Worm (Caenorhabditis elegans): ENCODE results near the gene adal-1.

Gene adal-1

ce11 chrII:6913309-6913708 is 19.9 kb upstream of the adal-1 start, which contains the start of gene cyn-10 (continued):
- no peak for TF ChIP-seq ztf-26 (tag; optimal IDR thresholded peaks at IDR 0.05)
- no peak for TF ChIP-seq ceh-58 (GFP tag; IDR thresholded peaks at IDR 0.05)
- TF ChIP-seq lsl-1 (GFP tag; optimal IDR thresholded peaks at IDR 0.05), result peak; percentile 38
- TF ChIP-seq nfyb-1 (GFP tag; IDR thresholded peaks at IDR 0.05), result peak; percentile 65; the same call in 1 of the 2 replicates
- peak; percentile 53 for TF ChIP-seq lin-40 (tag; optimal IDR thresholded peaks at IDR 0.05)
- peak; percentile 11 for TF ChIP-seq madf-10 (tag; optimal IDR thresholded peaks at IDR 0.05)
- TF ChIP-seq dpl-1 (GFP tag; optimal IDR thresholded peaks at IDR 0.05), result peak; percentile 68
- TF ChIP-seq snpc-1.3 (tag; optimal IDR thresholded peaks at IDR 0.05; ENCODE audit: insufficient read depth), result no peak
- no peak for TF ChIP-seq F23B12.7 (tag; optimal IDR thresholded peaks at IDR 0.05; ENCODE audit: insufficient read depth)
- no peak for TF ChIP-seq F52B5.7 (tag; optimal IDR thresholded peaks at IDR 0.05)
- TF ChIP-seq attf-5 (GFP tag; optimal IDR thresholded peaks at IDR 0.05), result no peak
- no peak for TF ChIP-seq tbp1 (GFP tag; optimal IDR thresholded peaks at IDR 0.05)
- no peak for TF ChIP-seq F55B11.4 (tag; optimal IDR thresholded peaks at IDR 0.05; ENCODE audit: borderline replicate concordance, insufficient read depth)
- TF ChIP-seq K12H6.12 (tag; optimal IDR thresholded peaks at IDR 0.05), result peak; percentile 31
- TF ChIP-seq ceh-91 (GFP tag; IDR thresholded peaks at IDR 0.05), result peak; percentile 51
- no peak for TF ChIP-seq hlh-12 (tag; optimal IDR thresholded peaks at IDR 0.05)
- TF ChIP-seq pha-4 (tag; optimal IDR thresholded peaks at IDR 0.05), result no peak
- no peak for TF ChIP-seq snpc-4 (GFP tag; optimal IDR thresholded peaks at IDR 0.05)
- TF ChIP-seq snpc-4 (tag; optimal IDR thresholded peaks at IDR 0.05), result peak in 1 of 4 experiments; percentile 4
- TF ChIP-seq repo-1 (tag; optimal IDR thresholded peaks at IDR 0.05), result no peak
- no peak for TF ChIP-seq athp-1 (tag; optimal IDR thresholded peaks at IDR 0.05)
- no peak; the same call in 1 of the 2 replicates for TF ChIP-seq egrh-3 (GFP tag; IDR thresholded peaks at IDR 0.05)
- TF ChIP-seq let-607 (tag; optimal IDR thresholded peaks at IDR 0.05), result peak in 1 of 2 experiments; percentile 57
- TF ChIP-seq B0019.2 (GFP tag; conservative IDR thresholded peaks at IDR 0.05), result peak; percentile 68; the same call in 1 of the 2 replicates
- TF ChIP-seq ets-4 (GFP tag; optimal IDR thresholded peaks at IDR 0.05), result no peak
- no peak for TF ChIP-seq somi-1 (GFP tag; optimal IDR thresholded peaks at IDR 0.05)
- 0 out of 2 replicates have a peak, but pooled peaks have one; percentile 36 for TF ChIP-seq bed-1 (GFP tag; IDR thresholded peaks at IDR 0.05)
- TF ChIP-seq attf-6 (GFP tag; IDR thresholded peaks at IDR 0.05), result no peak
- TF ChIP-seq F57C9.4 (tag; optimal IDR thresholded peaks at IDR 0.05), result no peak
- TF ChIP-seq ztf-25 (GFP tag; IDR thresholded peaks at IDR 0.05), result no peak
- TF ChIP-seq ama-1 (optimal IDR thresholded peaks at IDR 0.05), result no peak
- no peak for TF ChIP-seq ama-1 (GFP tag; optimal IDR thresholded peaks at IDR 0.05)
- no peak for TF ChIP-seq D2030.7 (GFP tag; IDR thresholded peaks at IDR 0.05)
- no peak for TF ChIP-seq zfh-2 (GFP tag; conservative IDR thresholded peaks at IDR 0.05)
- TF ChIP-seq ztf-6 (GFP tag; IDR thresholded peaks at IDR 0.05), result no peak
- TF ChIP-seq egl-18 (GFP tag; IDR thresholded peaks at IDR 0.05), result 0 out of 2 replicates have a peak, but pooled peaks have one; percentile 54
- no peak for TF ChIP-seq gei-17 (GFP tag; optimal IDR thresholded peaks at IDR 0.05)
- no peak for TF ChIP-seq lin-26 (GFP tag; IDR thresholded peaks at IDR 0.05)
- TF ChIP-seq lsy-27 (tag; optimal IDR thresholded peaks at IDR 0.05; ENCODE audit: borderline replicate concordance, insufficient read depth), result no peak
- peak; percentile 69 for TF ChIP-seq ccch-3 (GFP tag; optimal IDR thresholded peaks at IDR 0.05)
- TF ChIP-seq snpc-3.4 (tag; optimal IDR thresholded peaks at IDR 0.05), result no peak
- TF ChIP-seq Y79H2A.3 (GFP tag; conservative IDR thresholded peaks at IDR 0.05), result no peak
- TF ChIP-seq dpff-1 (tag; optimal IDR thresholded peaks at IDR 0.05), result no peak
- no peak; the same call in 1 of the 2 replicates for TF ChIP-seq C17E4.6 (GFP tag; IDR thresholded peaks at IDR 0.05)
- TF ChIP-seq aptf-3 (GFP tag; IDR thresholded peaks at IDR 0.05), result no peak
- peak; percentile 28 to 61 for TF ChIP-seq rec-8 (tag; optimal IDR thresholded peaks at IDR 0.05)
- peak; percentile 79; the same call in 1 of the 2 replicates for TF ChIP-seq hmg-20 (GFP tag; IDR thresholded peaks at IDR 0.05)
- TF ChIP-seq fkh-3 (tag; optimal IDR thresholded peaks at IDR 0.05), result no peak
